Fruit fly (Drosophila melanogaster): ENCODE results near the gene CG33648.

The CG33648 gene

DNA sequence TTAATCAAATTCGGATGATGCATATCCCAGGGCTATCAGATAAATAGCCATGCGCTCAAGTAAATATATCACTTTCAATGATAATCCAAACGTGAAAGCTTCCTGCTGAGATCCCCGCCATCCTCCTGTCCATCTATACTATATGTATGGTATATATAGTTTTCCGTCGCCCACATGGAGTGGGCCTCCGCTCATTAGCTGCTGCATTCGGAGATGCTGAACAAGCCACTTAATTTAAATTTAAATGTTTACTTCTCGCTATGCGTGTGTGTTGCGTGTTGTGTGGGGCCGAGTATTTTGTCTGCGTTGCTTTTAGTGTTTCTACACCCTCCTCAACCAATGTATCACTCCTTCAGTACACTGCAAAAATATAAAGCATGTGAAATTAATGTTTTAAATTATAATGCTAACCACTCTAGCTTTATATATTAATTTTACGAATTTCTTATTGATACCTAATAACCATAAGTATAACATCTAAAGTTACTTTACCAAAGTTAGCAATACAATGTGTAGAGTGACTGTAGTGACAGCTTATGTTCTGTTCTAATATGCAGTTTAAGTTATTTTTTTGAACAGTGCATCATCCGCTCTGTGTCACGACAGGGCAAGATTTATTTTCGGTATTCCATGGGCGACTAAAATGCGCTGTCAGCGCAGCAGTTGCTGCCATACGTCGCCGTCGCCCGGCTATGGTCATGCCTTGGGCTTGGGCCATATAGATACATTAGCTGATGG, 22.7 kb downstream of the CG33648 start (continued):
- TF ChIP-seq CG8924 (tag; optimal IDR thresholded peaks at IDR 0.05) (peak; percentile 95), crp (GFP tag; optimal IDR thresholded peaks at IDR 0.05) (peak in 1 of 2 experiments; percentile 38), CG10654 (GFP tag; optimal IDR thresholded peaks at IDR 0.05) (peak; percentile 81), slp2 (GFP tag; optimal IDR thresholded peaks at IDR 0.05) (peak; percentile 81), Usf (GFP tag; optimal IDR thresholded peaks at IDR 0.05) (peak; percentile 46), zen2 (GFP tag; IDR thresholded peaks at IDR 0.05; ENCODE audit: partially characterized antibody) (no peak), al (GFP tag; IDR thresholded peaks at IDR 0.05) (no peak), Side (GFP tag; optimal IDR thresholded peaks at IDR 0.05) (peak; percentile 69), h (optimal IDR thresholded peaks at IDR 0.05) (no peak), da (GFP tag; optimal IDR thresholded peaks at IDR 0.05) (no peak), Myb (GFP tag; optimal IDR thresholded peaks at IDR 0.05) (peak; percentile 29), caup (GFP tag; optimal IDR thresholded peaks at IDR 0.05; ENCODE audit: severe bottlenecking) (peak; percentile 58), sens-2 (GFP tag; IDR thresholded peaks at IDR 0.05) (peak; percentile 79; the same call in 1 of the 2 replicates), croc (GFP tag; conservative IDR thresholded peaks at IDR 0.05) (peak; percentile 89), Opbp (GFP tag; IDR thresholded peaks at IDR 0.05; ENCODE audit: partially characterized antibody) (no peak), ab (GFP tag; optimal IDR thresholded peaks at IDR 0.05) (no peak), D (optimal IDR thresholded peaks at IDR 0.05) (no peak), D (GFP tag; optimal IDR thresholded peaks at IDR 0.05) (peak; percentile 96), HLH54F (GFP tag; optimal IDR thresholded peaks at IDR 0.05) (peak; percentile 53), Hr3 (GFP tag; optimal IDR thresholded peaks at IDR 0.05) (peak; percentile 89), bigmax (GFP tag; optimal IDR thresholded peaks at IDR 0.05) (no peak), Trl (optimal IDR thresholded peaks at IDR 0.05) (no peak), Trl (GFP tag; optimal IDR thresholded peaks at IDR 0.05) (peak; percentile 79), NfI (GFP tag; optimal IDR thresholded peaks at IDR 0.05) (peak; percentile 77), pita (GFP tag; optimal IDR thresholded peaks at IDR 0.05) (no peak), CG12391 (tag; optimal IDR thresholded peaks at IDR 0.05) (peak; percentile 96), Ets65A (GFP tag) (peak; percentile 94), Dll (GFP tag; IDR thresholded peaks at IDR 0.05; ENCODE audit: partially characterized antibody) (no peak), Asciz (GFP tag; optimal IDR thresholded peaks at IDR 0.05) (peak; percentile 87), cg (GFP tag; optimal IDR thresholded peaks at IDR 0.05) (peak; percentile 15), HLH3B (GFP tag; IDR thresholded peaks at IDR 0.05) (peak; percentile 79), CG3281 (GFP tag; optimal IDR thresholded peaks at IDR 0.05) (peak; percentile 27), Jarid2 (GFP tag; optimal IDR thresholded peaks at IDR 0.05) (peak; percentile 60), bsh (GFP tag; optimal IDR thresholded peaks at IDR 0.05) (peak; percentile 50 to 97), lov (optimal IDR thresholded peaks at IDR 0.05) (no peak), lov (GFP tag; IDR thresholded peaks at IDR 0.05) (peak; percentile 77; the same call in 1 of the 3 replicates), CG17568 (GFP tag; optimal IDR thresholded peaks at IDR 0.05) (peak; percentile 66), gro (GFP tag; optimal IDR thresholded peaks at IDR 0.05) (no peak), dati (GFP tag; IDR thresholded peaks at IDR 0.05) (0 out of 2 replicates have a peak, but pooled peaks have one; percentile 8), E2f2 (GFP tag; IDR thresholded peaks at IDR 0.05) (peak; percentile 66), D19B (GFP tag; optimal IDR thresholded peaks at IDR 0.05) (no peak), CG17829 (tag; optimal IDR thresholded peaks at IDR 0.05) (peak; percentile 95), CG8281 (tag; optimal IDR thresholded peaks at IDR 0.05) (peak; percentile 82), CG30020 (tag; optimal IDR thresholded peaks at IDR 0.05) (peak; percentile 68), gfzf (GFP tag; optimal IDR thresholded peaks at IDR 0.05) (no peak), CG34224 (GFP tag; IDR thresholded peaks at IDR 0.05; ENCODE audit: partially characterized antibody) (no peak), CG15479 (GFP tag; optimal IDR thresholded peaks at IDR 0.05) (no peak), sens (GFP tag) (peak; percentile 98), CG6272 (GFP tag; IDR thresholded peaks at IDR 0.05) (peak; percentile 58; the same call in 1 of the 2 replicates), gt (GFP tag; IDR thresholded peaks at IDR 0.05) (no peak)

Measured in whole organism, embryonic.